Fruit fly (Drosophila melanogaster) whole organism: ENCODE results near the gene SdhC.

Experiments
- CG8478 ChIP-seq: fragments of >200 bp; optimal IDR thresholded peaks from 2 replicates; lab custom pipeline; 2018; ENCODE audit warnings: inconsistent platforms
- Dll ChIP-seq: fragments of >200 bp; optimal IDR thresholded peaks from 2 replicates; lab custom pipeline; 2017
- EcR ChIP-seq, 2 experiments: fragments of >200 bp; optimal IDR thresholded peaks; 2 replicates each; lab custom pipeline; 2017; ENCODE audit warnings: missing biosample characterization in 2 of 2, missing genetic modification characterization in 2 of 2, missing genetic modification reagents in 2 of 2
- pan ChIP-seq: fragments of >200 bp; optimal IDR thresholded peaks from 2 replicates; lab custom pipeline; 2017
- psq ChIP-seq: fragments of >200 bp; optimal IDR thresholded peaks from 2 replicates; lab custom pipeline; 2017
- usp ChIP-seq: fragments of >200 bp; optimal IDR thresholded peaks from 2 replicates; lab custom pipeline; 2017; ENCODE audit warnings: missing biosample characterization, missing genetic modification characterization, mixed read lengths

The SdhC gene

dm6 chr3R:11234918-11235371, 25.3 kb upstream of the SdhC start, which contains the start of the genes Arfip and CG17721:
Gene Arfip (minus strand): TSS chr3R:11235013.
Gene CG17721 (plus strand): TSS chr3R:11235140.
- TF ChIP-seq pan (lab: Kevin White, UChicago), result no peak
- TF ChIP-seq CG8478 (lab: Kevin White, UChicago), result no peak
- TF ChIP-seq psq, result no peak
- no peak for TF ChIP-seq usp (GFP tag; lab: Kevin White, UChicago)
- TF ChIP-seq Dll (lab: Kevin White, UChicago), result no peak
- no peak for TF ChIP-seq EcR (GFP tag; optimal IDR thresholded peaks at IDR 0.05; lab: Kevin White, UChicago)

DNA sequence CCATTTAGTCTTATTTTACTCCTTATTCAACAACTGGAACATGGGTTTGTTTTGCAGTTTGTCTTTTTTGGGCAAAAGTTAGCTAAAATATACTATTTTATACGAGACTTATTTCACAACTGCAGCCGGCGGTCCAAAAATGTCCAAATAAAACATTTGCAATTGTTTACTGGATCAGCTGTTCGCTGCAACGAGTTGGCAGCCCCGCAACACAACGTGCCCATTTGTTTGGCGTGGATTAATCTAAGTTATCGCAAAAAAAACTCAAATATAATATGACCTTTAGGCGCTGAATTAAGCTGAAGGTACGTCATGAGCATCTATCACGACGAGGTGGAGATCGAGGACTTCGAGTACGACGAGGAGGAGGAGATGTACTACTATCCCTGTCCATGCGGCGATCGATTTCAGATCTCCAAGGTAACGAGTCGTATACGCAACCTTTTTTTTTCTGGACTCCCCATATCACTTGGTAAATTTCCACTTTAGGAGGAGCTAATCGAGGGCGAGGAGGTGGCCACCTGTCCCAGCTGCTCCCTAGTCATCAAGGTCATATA, 22.1 kb upstream of the SdhC start, which contains the start of the genes CG17187 and Dph3:
Gene CG17187, minus strand, starts transcription at position 175 of the 557 bp plus-strand sequence.
Gene Dph3, plus strand, starts transcription at position 208 of the 557 bp plus-strand sequence.
- TF ChIP-seq usp (GFP tag; lab: Kevin White, UChicago) (no peak), EcR (GFP tag; optimal IDR thresholded peaks at IDR 0.05; lab: Kevin White, UChicago) (no peak), CG8478 (lab: Kevin White, UChicago) (no peak), psq (no peak), Dll (lab: Kevin White, UChicago) (no peak), pan (lab: Kevin White, UChicago) (no peak)

dm6 chr3R:11231037-11231436, 21.4 kb upstream of the SdhC start:
- TF ChIP-seq EcR (GFP tag; optimal IDR thresholded peaks at IDR 0.05; lab: Kevin White, UChicago), result no peak
- no peak for TF ChIP-seq Dll (lab: Kevin White, UChicago)
- no peak for TF ChIP-seq psq
- no peak for TF ChIP-seq CG8478 (lab: Kevin White, UChicago)
- no peak for TF ChIP-seq pan (lab: Kevin White, UChicago)
- TF ChIP-seq usp (GFP tag; lab: Kevin White, UChicago), result no peak

DNA sequence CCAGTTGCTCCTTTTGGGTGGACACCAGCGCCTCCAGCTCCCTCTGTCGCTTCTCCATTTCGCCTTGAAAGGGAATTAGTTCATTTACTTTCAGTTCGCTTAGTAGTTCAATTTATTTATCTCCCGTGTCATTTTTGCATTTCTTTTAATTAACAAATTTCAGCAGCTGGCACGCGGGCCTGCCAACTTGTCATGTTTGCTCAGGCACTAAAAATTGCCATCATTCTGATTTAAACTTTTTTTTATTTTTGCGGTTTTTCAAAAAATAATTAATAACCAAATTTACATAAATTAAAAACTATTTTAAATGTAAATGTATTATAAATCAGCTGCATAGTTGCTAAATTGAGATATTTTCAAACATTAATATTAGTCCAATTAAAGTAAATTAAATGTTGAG, 20.7 kb upstream of the SdhC start, which contains the start of gene GCC88:
Gene GCC88, minus strand, starts transcription at position 209 of the 400 bp plus-strand sequence.
- no peak for TF ChIP-seq EcR (GFP tag; optimal IDR thresholded peaks at IDR 0.05; lab: Kevin White, UChicago)
- no peak for TF ChIP-seq usp (GFP tag; lab: Kevin White, UChicago)
- no peak for TF ChIP-seq psq
- no peak for TF ChIP-seq CG8478 (lab: Kevin White, UChicago)
- no peak for TF ChIP-seq pan (lab: Kevin White, UChicago)
- TF ChIP-seq Dll (lab: Kevin White, UChicago), result no peak

dm6 chr3R:11226496-11226895, 16.8 kb upstream of the SdhC start, which contains the start of gene CG17726:
Gene CG17726 (plus strand): TSS chr3R:11226762.
- no peak for TF ChIP-seq EcR (GFP tag; optimal IDR thresholded peaks at IDR 0.05; lab: Kevin White, UChicago)
- peak; percentile 95 for TF ChIP-seq pan (lab: Kevin White, UChicago)

- TF ChIP-seq usp (GFP tag; lab: Kevin White, UChicago) (no peak), CG8478 (lab: Kevin White, UChicago) (no peak), Dll (lab: Kevin White, UChicago) (no peak), EcR (GFP tag; optimal IDR thresholded peaks at IDR 0.05; lab: Kevin White, UChicago) (no peak), psq (no peak), pan (lab: Kevin White, UChicago) (no peak)
Measured at dm6 chr3R:11225220-11225619, 15.6 kb upstream of the SdhC start, which contains the start of gene scpr-C. Gene scpr-C (plus strand): TSS chr3R:11225520.

- no peak for TF ChIP-seq pan (lab: Kevin White, UChicago)
- no peak for TF ChIP-seq Dll (lab: Kevin White, UChicago)
- no peak for TF ChIP-seq psq
- TF ChIP-seq usp (GFP tag; lab: Kevin White, UChicago), result no peak
- TF ChIP-seq CG8478 (lab: Kevin White, UChicago), result no peak
Measured at dm6 chr3R:11224478-11224877, 14.8 kb upstream of the SdhC start.

dm6 chr3R:11222587-11222986, 12.9 kb upstream of the SdhC start:
- TF ChIP-seq pan (lab: Kevin White, UChicago) (no peak), Dll (lab: Kevin White, UChicago) (no peak), EcR (GFP tag; optimal IDR thresholded peaks at IDR 0.05; lab: Kevin White, UChicago) (no peak), usp (GFP tag; lab: Kevin White, UChicago) (no peak), psq (no peak), CG8478 (lab: Kevin White, UChicago) (no peak)

DNA sequence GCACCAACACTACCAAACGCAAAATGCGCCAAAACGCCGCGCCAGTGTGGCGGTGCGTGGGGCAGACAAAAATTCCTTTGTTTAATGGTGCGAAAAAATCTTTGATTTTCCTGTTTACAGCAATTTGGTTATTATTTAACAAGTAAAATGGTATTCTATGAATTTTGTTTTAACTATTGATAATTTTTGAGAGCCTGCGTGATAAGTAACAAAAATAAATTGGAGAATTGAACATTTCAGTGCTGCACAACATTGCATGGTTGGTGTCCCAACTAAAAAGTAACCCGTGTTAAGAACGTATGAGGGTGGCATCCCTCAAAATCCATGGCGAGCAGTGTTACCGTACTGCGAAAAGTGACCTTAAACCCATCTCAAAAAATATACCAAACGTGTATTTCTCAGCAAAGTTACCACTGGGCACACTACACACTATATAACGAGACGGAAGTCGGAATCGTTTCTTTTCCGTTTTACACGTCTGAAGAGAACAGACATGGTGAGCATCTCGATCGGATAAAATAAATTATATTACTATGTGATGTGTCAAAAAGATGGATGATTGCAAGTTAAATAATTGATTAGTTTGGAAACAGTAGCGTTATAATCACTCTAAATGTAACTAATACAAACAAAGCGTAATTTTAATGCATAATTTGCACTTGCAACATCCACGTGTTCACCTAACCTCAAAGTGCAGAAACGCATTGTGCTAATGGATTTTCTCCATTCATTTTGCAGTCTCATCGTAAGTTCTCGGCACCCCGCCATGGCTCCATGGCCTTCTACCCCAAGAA, 12.0 kb upstream of the SdhC start, which contains the start of the genes CG6693 and RpL3:
Gene CG6693, minus strand, starts transcription at position 203 of the 794 bp plus-strand sequence.
Gene RpL3, plus strand, starts transcription at position 458 of the 794 bp plus-strand sequence.
- no peak for TF ChIP-seq Dll (lab: Kevin White, UChicago)
- TF ChIP-seq psq, result no peak
- TF ChIP-seq usp (GFP tag; lab: Kevin White, UChicago), result no peak
- no peak for TF ChIP-seq CG8478 (lab: Kevin White, UChicago)
- no peak for TF ChIP-seq pan (lab: Kevin White, UChicago)
- TF ChIP-seq EcR (GFP tag; optimal IDR thresholded peaks at IDR 0.05; lab: Kevin White, UChicago), result no peak

- TF ChIP-seq usp (GFP tag; lab: Kevin White, UChicago) (no peak), Dll (lab: Kevin White, UChicago) (no peak), EcR (GFP tag; optimal IDR thresholded peaks at IDR 0.05; lab: Kevin White, UChicago) (no peak), psq (no peak), pan (lab: Kevin White, UChicago) (no peak), CG8478 (lab: Kevin White, UChicago) (no peak)
Measured at dm6 chr3R:11219883-11220282, 10.2 kb upstream of the SdhC start, which contains the start of gene CG6689. Gene CG6689 (minus strand): TSS chr3R:11220064.

DNA sequence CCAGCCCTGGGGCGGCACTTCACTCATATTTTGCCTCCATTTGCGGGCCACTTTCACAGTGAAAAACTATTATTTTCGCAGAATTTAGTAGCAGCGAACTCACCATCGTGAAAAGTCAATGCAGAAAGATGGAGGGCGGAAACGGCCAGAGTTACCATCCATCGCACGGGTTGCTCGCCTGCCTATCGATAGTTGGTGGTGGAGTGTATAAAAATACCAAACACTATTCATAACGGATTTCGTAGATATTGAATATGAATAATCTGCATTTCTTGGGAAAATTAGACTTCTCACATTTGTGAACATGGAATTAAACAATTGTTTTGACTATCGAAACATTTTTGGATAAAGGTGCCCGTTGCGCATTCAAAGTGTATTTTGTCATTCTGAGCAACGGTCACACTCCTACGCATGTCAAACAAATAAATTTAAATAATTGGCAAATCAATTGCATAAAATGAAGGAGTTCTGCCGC, 6.5 kb upstream of the SdhC start, which contains the start of the genes RpS25 and CG4820:
Gene RpS25, minus strand, starts transcription at position 132 of the 475 bp plus-strand sequence.
Gene CG4820, plus strand, starts transcription at position 380 of the 475 bp plus-strand sequence.
- TF ChIP-seq usp (GFP tag; lab: Kevin White, UChicago) (no peak), psq (no peak), pan (lab: Kevin White, UChicago) (no peak), Dll (lab: Kevin White, UChicago) (no peak), EcR (GFP tag; optimal IDR thresholded peaks at IDR 0.05; lab: Kevin White, UChicago) (no peak), CG8478 (lab: Kevin White, UChicago) (no peak)
